Fruit fly (Drosophila melanogaster) Kc167 (cell line): ENCODE data around the gene CG5342.

Experiments used
- Sin3A ChIP-seq: fragments of >200 bp; optimal IDR thresholded peaks from 2 replicates; lab custom pipeline; 2018; ENCODE audit warnings: missing external identifiers
- h ChIP-seq: fragments of >200 bp; optimal IDR thresholded peaks from 3 replicates; lab custom pipeline; 2018; ENCODE audit warnings: missing external identifiers
- insv ChIP-seq: fragments of >200 bp; optimal IDR thresholded peaks from 3 replicates; lab custom pipeline; 2018; ENCODE audit warnings: missing external identifiers
- ttk ChIP-seq: sonication (Bioruptor generic); optimal IDR thresholded peaks from 2 replicates; lab custom pipeline; 2017; ENCODE audit warnings: missing external identifiers

DNA sequence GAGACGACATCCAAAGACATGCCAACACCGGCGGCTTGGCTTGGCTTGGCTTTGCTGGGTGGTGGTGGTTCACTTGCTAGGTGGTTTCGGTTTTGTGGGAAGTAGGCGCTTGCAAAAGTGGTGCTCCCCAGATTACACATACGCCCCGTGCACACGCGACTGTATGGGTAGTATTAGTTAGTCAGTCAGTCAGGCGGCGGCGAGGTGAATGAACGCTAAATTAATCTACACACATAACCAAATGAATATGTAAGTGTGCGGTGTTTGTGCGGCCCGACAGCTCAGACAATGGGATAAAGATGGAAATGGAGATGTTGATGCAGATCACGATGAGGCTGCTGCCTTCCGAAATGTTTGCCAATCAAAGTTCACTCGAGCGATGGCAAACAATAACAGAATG, 24.5 kb downstream of the CG5342 start:
- TF ChIP-seq Sin3A (lab: Kevin White, UChicago) (no peak), ttk (no peak), h (no peak), insv (lab: Kevin White, UChicago) (no peak)
